Fruit fly (Drosophila melanogaster) whole organism, embryonic: ENCODE results near the gene klar.
A peak's percentile ranks its signal among the peaks of the same experiment; 100 is the strongest.

ENCODE experiments used
- ATbp ChIP-seq: fragments of 200-800 bp; sonication (Bioruptor generic); optimal IDR thresholded peaks from 2 replicates; lab custom pipeline; 2017; ENCODE audit warnings: missing biosample characterization, mild to moderate bottlenecking, missing genetic modification characterization, missing genetic modification reagents
- CG12219 ChIP-seq: fragments of 200-800 bp; sonication (Bioruptor generic); optimal IDR thresholded peaks from 3 replicates; lab custom pipeline; 2018; ENCODE audit warnings: missing biosample characterization, mild to moderate bottlenecking, missing genetic modification characterization
- CG13296 ChIP-seq: fragments of 200-800 bp; sonication (Bioruptor generic); optimal IDR thresholded peaks from 3 replicates; lab custom pipeline; 2018; ENCODE audit warnings: missing biosample characterization, mild to moderate bottlenecking, missing genetic modification characterization
- CG13894 ChIP-seq: fragments of 200-800 bp; sonication (Bioruptor generic); optimal IDR thresholded peaks from 3 replicates; lab custom pipeline; 2018; ENCODE audit warnings: missing biosample characterization, mild to moderate bottlenecking, missing genetic modification characterization, moderate library complexity
- CG15696 ChIP-seq: fragments of 200-800 bp; sonication (Bioruptor generic); optimal IDR thresholded peaks from 2 replicates; lab custom pipeline; 2019; ENCODE audit warnings: missing biosample characterization, mild to moderate bottlenecking, missing genetic modification characterization, moderate library complexity
- CG1603 ChIP-seq: fragments of 200-800 bp; sonication (Bioruptor generic); optimal IDR thresholded peaks from 2 replicates; lab custom pipeline; 2019; ENCODE audit warnings: missing biosample characterization, mild to moderate bottlenecking, missing genetic modification characterization, moderate library complexity
- CG17186 ChIP-seq: fragments of 200-800 bp; sonication (Bioruptor generic); optimal IDR thresholded peaks from 3 replicates; lab custom pipeline; 2017; ENCODE audit warnings: missing biosample characterization, missing genetic modification reagents, missing genetic modification characterization
- CG17328 ChIP-seq: fragments of 200-800 bp; sonication (Bioruptor generic); IDR thresholded peaks from 2 replicates; pipeline ENCODE4 v1.3.6; 2022; ENCODE audit warnings: missing biosample characterization, missing genetic modification characterization
- CG17359 ChIP-seq: fragments of 200-800 bp; sonication (Bioruptor generic); optimal IDR thresholded peaks from 3 replicates; lab custom pipeline; 2018; ENCODE audit warnings: missing biosample characterization, mild to moderate bottlenecking, missing genetic modification characterization, moderate library complexity
- CG17385 ChIP-seq: fragments of 200-800 bp; sonication (Bioruptor generic); optimal IDR thresholded peaks from 3 replicates; lab custom pipeline; 2018; ENCODE audit warnings: missing biosample characterization, mild to moderate bottlenecking, missing genetic modification characterization
- CG17612 ChIP-seq: fragments of 200-800 bp; sonication (Bioruptor generic); IDR thresholded peaks from 2 replicates; pipeline ENCODE4 v1.3.6; 2022; ENCODE audit warnings: missing biosample characterization, missing genetic modification characterization
- CG7372 ChIP-seq: fragments of 200-800 bp; sonication (Bioruptor generic); IDR thresholded peaks from 2 replicates; pipeline ENCODE4 v1.3.6; 2022; ENCODE audit warnings: missing biosample characterization, missing genetic modification characterization
- CG7928 ChIP-seq: fragments of 200-800 bp; sonication (Bioruptor generic); optimal IDR thresholded peaks from 2 replicates; lab custom pipeline; 2017; ENCODE audit warnings: missing biosample characterization, mild to moderate bottlenecking, missing genetic modification characterization
- CG9932 ChIP-seq: fragments of 200-800 bp; sonication (Bioruptor generic); IDR thresholded peaks from 2 replicates; pipeline ENCODE4 v1.3.6; 2022; ENCODE audit warnings: missing biosample characterization, missing genetic modification characterization
- Dad ChIP-seq: fragments of 200-800 bp; sonication (Bioruptor generic); optimal IDR thresholded peaks from 3 replicates; lab custom pipeline; 2016; ENCODE audit warnings: missing biosample characterization, missing genetic modification characterization
- Deaf1 ChIP-seq: fragments of 200-800 bp; optimal IDR thresholded peaks from 3 replicates; lab custom pipeline; 2019; ENCODE audit warnings: missing biosample characterization, mild to moderate bottlenecking, missing genetic modification characterization, moderate library complexity
- Dll ChIP-seq: fragments of 200-800 bp; sonication (Bioruptor generic); IDR thresholded peaks from 4 replicates; pipeline ENCODE4 v1.3.6; 2022; ENCODE audit warnings: missing biosample characterization, missing genetic modification characterization; ENCODE audit not compliant: partially characterized antibody
- Doc2 ChIP-seq: fragments of 200-800 bp; sonication (Bioruptor generic); IDR thresholded peaks from 2 replicates; pipeline ENCODE4 v1.3.6; 2022; ENCODE audit warnings: missing biosample characterization, missing genetic modification characterization
- Drgx ChIP-seq: fragments of 200-800 bp; sonication (Bioruptor generic); IDR thresholded peaks from 2 replicates; pipeline ENCODE4 v1.3.6; 2022; ENCODE audit warnings: missing biosample characterization, missing genetic modification characterization
- Nf-YA ChIP-seq: fragments of 200-800 bp; sonication (Bioruptor generic); IDR thresholded peaks from 2 replicates; pipeline ENCODE4 v1.3.6; 2022; ENCODE audit warnings: missing biosample characterization, missing genetic modification characterization
- PHDP ChIP-seq: fragments of 200-800 bp; sonication (Bioruptor generic); optimal IDR thresholded peaks from 3 replicates; lab custom pipeline; 2018; ENCODE audit warnings: missing biosample characterization, mild to moderate bottlenecking, missing genetic modification characterization, moderate library complexity
- Poxn ChIP-seq: fragments of 200-800 bp; sonication (Bioruptor generic); IDR thresholded peaks from 2 replicates; pipeline ENCODE4 v1.3.6; 2022; ENCODE audit warnings: missing biosample characterization, missing genetic modification characterization
- Vsx1 ChIP-seq: fragments of 200-800 bp; sonication (Bioruptor generic); optimal IDR thresholded peaks from 2 replicates; lab custom pipeline; 2017; ENCODE audit warnings: missing biosample characterization, mild to moderate bottlenecking, missing genetic modification characterization, missing genetic modification reagents
- ato ChIP-seq: fragments of 200-800 bp; sonication (Bioruptor generic); IDR thresholded peaks from 2 replicates; pipeline ENCODE4 v1.3.6; 2022; ENCODE audit warnings: missing biosample characterization, missing genetic modification characterization; ENCODE audit not compliant: partially characterized antibody
- bsh ChIP-seq, 2 experiments: fragments of 200-800 bp; sonication (Bioruptor generic); optimal IDR thresholded peaks; 2 replicates each; lab custom pipeline; 2017 to 2018; ENCODE audit warnings: mild to moderate bottlenecking in 2 of 2, missing biosample characterization in 2 of 2, missing genetic modification characterization in 2 of 2, moderate library complexity in 1 of 2
- chinmo ChIP-seq: fragments of 200-800 bp; sonication (Bioruptor generic); IDR thresholded peaks from 4 replicates; pipeline ENCODE4 v1.3.6; 2022; ENCODE audit warnings: missing biosample characterization, missing genetic modification characterization; ENCODE audit not compliant: partially characterized antibody
- chm ChIP-seq: fragments of 200-800 bp; sonication (Bioruptor generic); IDR thresholded peaks from 2 replicates; pipeline ENCODE4 v1.3.6; 2022; ENCODE audit warnings: missing biosample characterization, missing genetic modification characterization
- crol ChIP-seq: fragments of 200-800 bp; sonication (Bioruptor generic); IDR thresholded peaks from 2 replicates; pipeline ENCODE4 v1.3.6; 2022; ENCODE audit warnings: missing biosample characterization, missing genetic modification characterization
- disco-r ChIP-seq: fragments of 200-800 bp; sonication (Bioruptor generic); optimal IDR thresholded peaks from 2 replicates; lab custom pipeline; 2016; ENCODE audit warnings: missing biosample characterization, missing genetic modification characterization
- grn ChIP-seq: fragments of 200-800 bp; sonication (Bioruptor generic); optimal IDR thresholded peaks from 3 replicates; lab custom pipeline; 2017; ENCODE audit warnings: missing biosample characterization, missing genetic modification characterization
- hkb ChIP-seq, 2 experiments: fragments of 200-800 bp in 1 of 2; fragments of >200 bp in 1 of 2; sonication (Bioruptor generic) in 1 of 2; IDR thresholded peaks in 1 of 2; optimal IDR thresholded peaks in 1 of 2; 2 replicates each; pipeline versions ENCODE4 v1.3.6 to Lab custom; 2017 to 2022; ENCODE audit warnings: missing biosample characterization in 1 of 2, missing genetic modification characterization in 1 of 2
- kay ChIP-seq: fragments of 200-800 bp; sonication (Bioruptor generic); optimal IDR thresholded peaks from 2 replicates; lab custom pipeline; 2016; ENCODE audit warnings: missing biosample characterization, missing genetic modification characterization
- nerfin-1 ChIP-seq: fragments of 200-800 bp; sonication (Bioruptor generic); optimal IDR thresholded peaks from 3 replicates; lab custom pipeline; 2019; ENCODE audit warnings: missing biosample characterization, mild to moderate bottlenecking, missing genetic modification characterization, moderate library complexity
- nom ChIP-seq: fragments of 200-800 bp; sonication (Bioruptor generic); optimal IDR thresholded peaks from 2 replicates; lab custom pipeline; 2017; ENCODE audit warnings: missing biosample characterization, missing genetic modification characterization, mild to moderate bottlenecking, moderate library complexity, missing genetic modification reagents
- phol ChIP-seq: fragments of 200-800 bp; sonication (Bioruptor generic); optimal IDR thresholded peaks from 3 replicates; lab custom pipeline; 2018; ENCODE audit warnings: missing biosample characterization, mild to moderate bottlenecking, missing genetic modification characterization, moderate library complexity
- pzg ChIP-seq: fragments of 200-800 bp; sonication (Bioruptor generic); optimal IDR thresholded peaks from 3 replicates; lab custom pipeline; 2018; ENCODE audit warnings: missing biosample characterization, mild to moderate bottlenecking, missing genetic modification characterization, moderate library complexity
- scrt ChIP-seq: fragments of 200-800 bp; sonication (Bioruptor generic); optimal IDR thresholded peaks from 2 replicates; lab custom pipeline; 2018; ENCODE audit warnings: missing biosample characterization, mild to moderate bottlenecking, missing genetic modification characterization, moderate library complexity
- sug ChIP-seq: fragments of 200-800 bp; optimal IDR thresholded peaks from 2 replicates; lab custom pipeline; 2019; ENCODE audit warnings: missing biosample characterization, mild to moderate bottlenecking, missing genetic modification characterization, moderate library complexity
- wdn ChIP-seq: fragments of 200-800 bp; sonication (Bioruptor generic); IDR thresholded peaks from 2 replicates; pipeline ENCODE4 v1.3.6; 2022; ENCODE audit warnings: missing biosample characterization, missing genetic modification characterization
- wek ChIP-seq: fragments of 200-800 bp; sonication (Bioruptor generic); optimal IDR thresholded peaks from 3 replicates; lab custom pipeline; 2018; ENCODE audit warnings: missing biosample characterization, mild to moderate bottlenecking, missing genetic modification characterization, moderate library complexity
- z ChIP-seq: fragments of 200-800 bp; sonication (Bioruptor generic); IDR thresholded peaks from 3 replicates; pipeline ENCODE4 v1.3.6; 2022; ENCODE audit warnings: missing biosample characterization, missing genetic modification characterization

klar gene

dm6 chr3L:488612-489011, 51.8 kb downstream of the klar start (continued):
- no peak for TF ChIP-seq wdn (GFP tag; lab: Robert Waterston, UW)
- TF ChIP-seq sug (tag; lab: Kevin White, UChicago), result no peak
- TF ChIP-seq Dad (GFP tag; lab: Kevin White, UChicago), result no peak

dm6 chr3L:488159-488558, 52.3 kb downstream of the klar start:
- TF ChIP-seq CG17612 (GFP tag; lab: Robert Waterston, UW) (no peak), Dll (0 out of 4 replicates have a peak, but pooled peaks have one; percentile 10)

dm6 chr3L:485393-485792, 55.0 kb downstream of the klar start:
- TF ChIP-seq Deaf1 (tag; lab: Kevin White, UChicago) (no peak), disco-r (no peak), nerfin-1 (tag; lab: Kevin White, UChicago) (no peak), CG17186 (no peak), Drgx (GFP tag; lab: Robert Waterston, UW) (peak; percentile 60)

dm6 chr3L:484554-485305, 55.7 kb downstream of the klar start:
- TF ChIP-seq nom (GFP tag; lab: Kevin White, UChicago) (peak; percentile 14), crol (GFP tag; lab: Robert Waterston, UW) (0 out of 2 replicates have a peak, but pooled peaks have one; percentile 41), chm (GFP tag; lab: Robert Waterston, UW) (no peak), CG13894 (tag; lab: Kevin White, UChicago) (peak; percentile 42), Drgx (GFP tag; lab: Robert Waterston, UW) (peak; percentile 15; the same call in 1 of the 2 replicates), bsh (GFP tag; optimal IDR thresholded peaks at IDR 0.05; lab: Kevin White, UChicago) (peak in 1 of 2 experiments; percentile 11), chinmo (GFP tag; lab: Robert Waterston, UW) (0 out of 4 replicates have a peak, but pooled peaks have one; percentile 41), ato (GFP tag; lab: Robert Waterston, UW) (no peak), Poxn (no peak)

dm6 chr3L:483818-484217, 56.6 kb downstream of the klar start:
- no peak for TF ChIP-seq CG9932 (GFP tag; lab: Robert Waterston, UW)
- peak; percentile 18 for TF ChIP-seq PHDP (tag; lab: Kevin White, UChicago)
- no peak for TF ChIP-seq kay (GFP tag; lab: Kevin White, UChicago)
- TF ChIP-seq CG17186, result no peak
- no peak for TF ChIP-seq Nf-YA
- TF ChIP-seq CG7372 (GFP tag; lab: Robert Waterston, UW), result no peak
- TF ChIP-seq CG13296, result peak; percentile 4
- no peak for TF ChIP-seq phol (tag; lab: Kevin White, UChicago)
- TF ChIP-seq wek (GFP tag; lab: Kevin White, UChicago), result peak; percentile 41
- TF ChIP-seq CG17359, result peak; percentile 13
- no peak for TF ChIP-seq hkb (optimal IDR thresholded peaks at IDR 0.05; lab: Kevin White, UChicago)
- TF ChIP-seq hkb (GFP tag; IDR thresholded peaks at IDR 0.05; lab: Robert Waterston, UW), result peak; percentile 41; the same call in 1 of the 2 replicates
- TF ChIP-seq CG1603 (tag; lab: Kevin White, UChicago), result peak; percentile 6
- no peak for TF ChIP-seq Doc2 (GFP tag; lab: Robert Waterston, UW)
- no peak for TF ChIP-seq CG7928
- no peak for TF ChIP-seq CG17328 (GFP tag; lab: Robert Waterston, UW)
- peak; percentile 25 for TF ChIP-seq CG15696
- peak; percentile 36 for TF ChIP-seq Vsx1 (GFP tag; lab: Kevin White, UChicago)
- TF ChIP-seq z (GFP tag; lab: Robert Waterston, UW), result no peak
- TF ChIP-seq ATbp (GFP tag; lab: Kevin White, UChicago), result peak; percentile 43
- TF ChIP-seq pzg (GFP tag; lab: Kevin White, UChicago), result no peak
- peak; percentile 16 for TF ChIP-seq CG17385
- TF ChIP-seq grn (GFP tag; lab: Kevin White, UChicago), result peak; percentile 36
- peak; percentile 10 for TF ChIP-seq CG12219 (GFP tag; lab: Kevin White, UChicago)
- peak; percentile 2 for TF ChIP-seq scrt (GFP tag; lab: Kevin White, UChicago)
